Fruit fly (Drosophila melanogaster) whole organism, pupa: ENCODE results near the gene CG13313.

Experiments
- CG10348 ChIP-seq: fragments of 200-800 bp; sonication (Bioruptor generic); IDR thresholded peaks from 2 replicates; pipeline ENCODE4 v1.3.6; 2022; ENCODE audit warnings: missing biosample characterization, missing genetic modification characterization
- CG12605 ChIP-seq: fragments of 200-800 bp; sonication (Bioruptor generic); IDR thresholded peaks from 2 replicates; pipeline ENCODE4 v1.3.6; 2022; ENCODE audit warnings: missing biosample characterization, missing genetic modification characterization
- CG13204 ChIP-seq: fragments of 200-800 bp; sonication (Bioruptor generic); optimal IDR thresholded peaks from 2 replicates; lab custom pipeline; 2018; ENCODE audit warnings: missing biosample characterization, mild to moderate bottlenecking, missing genetic modification characterization, moderate library complexity
- CG14655 ChIP-seq: fragments of 200-800 bp; sonication (Bioruptor generic); optimal IDR thresholded peaks from 3 replicates; lab custom pipeline; 2017; ENCODE audit warnings: mild to moderate bottlenecking, missing biosample characterization, missing genetic modification reagents, missing genetic modification characterization
- CG15710 ChIP-seq: fragments of 200-800 bp; sonication (Bioruptor generic); optimal IDR thresholded peaks from 2 replicates; lab custom pipeline; 2018; ENCODE audit warnings: missing biosample characterization, mild to moderate bottlenecking, missing genetic modification characterization, moderate library complexity
- CG17806 ChIP-seq: fragments of 200-800 bp; sonication (Bioruptor generic); optimal IDR thresholded peaks from 2 replicates; lab custom pipeline; 2018; ENCODE audit warnings: missing biosample characterization, mild to moderate bottlenecking, missing genetic modification characterization, moderate library complexity
- CG32121 ChIP-seq: fragments of 200-800 bp; sonication (Bioruptor generic); IDR thresholded peaks from 2 replicates; pipeline ENCODE4 v1.3.6; 2022; ENCODE audit warnings: missing biosample characterization, missing genetic modification characterization
- CG34367 ChIP-seq: fragments of 200-800 bp; sonication (Bioruptor generic); optimal IDR thresholded peaks from 2 replicates; lab custom pipeline; 2018; ENCODE audit warnings: missing biosample characterization, mild to moderate bottlenecking, missing genetic modification characterization
- CG4496 ChIP-seq: fragments of 200-800 bp; sonication (Bioruptor generic); IDR thresholded peaks from 3 replicates; pipeline ENCODE4 v1.3.6; 2022; ENCODE audit warnings: missing biosample characterization, missing genetic modification characterization
- CG8159 ChIP-seq: fragments of 200-800 bp; sonication (Bioruptor generic); optimal IDR thresholded peaks from 3 replicates; lab custom pipeline; 2018; ENCODE audit warnings: missing biosample characterization, mild to moderate bottlenecking, missing genetic modification characterization, moderate library complexity
- CG8301 ChIP-seq: fragments of 200-800 bp; sonication (Bioruptor generic); optimal IDR thresholded peaks from 2 replicates; lab custom pipeline; 2018; ENCODE audit warnings: missing biosample characterization, mild to moderate bottlenecking, missing genetic modification characterization
- CG9948 ChIP-seq: fragments of 200-800 bp; sonication (Bioruptor generic); optimal IDR thresholded peaks from 2 replicates; lab custom pipeline; 2018; ENCODE audit warnings: missing biosample characterization, mild to moderate bottlenecking, missing genetic modification characterization, moderate library complexity
- D1 ChIP-seq: fragments of 200-800 bp; sonication (Bioruptor generic); optimal IDR thresholded peaks from 2 replicates; lab custom pipeline; 2018; ENCODE audit warnings: missing biosample characterization, mild to moderate bottlenecking, missing genetic modification characterization, moderate library complexity
- EcR ChIP-seq: fragments of 200-800 bp; sonication (Bioruptor generic); optimal IDR thresholded peaks from 3 replicates; lab custom pipeline; 2019; ENCODE audit warnings: missing biosample characterization, missing genetic modification characterization, mild to moderate bottlenecking, moderate library complexity, missing genetic modification reagents
- Ets98B ChIP-seq: fragments of 200-800 bp; sonication (Bioruptor generic); IDR thresholded peaks from 2 replicates; pipeline ENCODE4 v1.3.6; 2022; ENCODE audit warnings: missing biosample characterization, missing genetic modification characterization
- Pif1A ChIP-seq: fragments of 200-800 bp; sonication (Bioruptor generic); optimal IDR thresholded peaks from 3 replicates; lab custom pipeline; 2016; ENCODE audit warnings: missing biosample characterization, missing genetic modification characterization
- Pif1B ChIP-seq: fragments of 200-800 bp; sonication (Bioruptor generic); optimal IDR thresholded peaks from 3 replicates; lab custom pipeline; 2016; ENCODE audit warnings: missing biosample characterization, missing genetic modification characterization
- Snoo ChIP-seq: fragments of 200-800 bp; sonication (Bioruptor generic); optimal IDR thresholded peaks from 3 replicates; lab custom pipeline; 2017; ENCODE audit warnings: missing biosample characterization, mild to moderate bottlenecking, missing genetic modification characterization, inconsistent platforms
- fd96Ca ChIP-seq: fragments of 200-800 bp; sonication (Bioruptor generic); IDR thresholded peaks from 3 replicates; pipeline ENCODE4 v1.3.6; 2022; ENCODE audit warnings: missing biosample characterization, missing genetic modification characterization
- gl ChIP-seq: fragments of 200-800 bp; sonication (Bioruptor generic); optimal IDR thresholded peaks from 2 replicates; lab custom pipeline; 2018; ENCODE audit warnings: missing biosample characterization, mild to moderate bottlenecking, missing genetic modification characterization
- rn ChIP-seq: fragments of 200-800 bp; sonication (Bioruptor generic); IDR thresholded peaks from 2 replicates; pipeline ENCODE4 v1.3.6; 2022; ENCODE audit warnings: missing biosample characterization, missing genetic modification characterization

CG13313 gene

dm6 chr3L:8947848-8948494, 10.7 kb upstream of the CG13313 start:
- peak; percentile 52; the same call in 1 of the 2 replicates for TF ChIP-seq CG32121 (GFP tag; lab: Robert Waterston, UW)
- TF ChIP-seq rn, result no peak

dm6 chr3L:8949823-8950222, 8.8 kb upstream of the CG13313 start:
- TF ChIP-seq CG32121 (GFP tag; lab: Robert Waterston, UW), result peak; percentile 52; the same call in 1 of the 2 replicates
- TF ChIP-seq CG12605 (GFP tag; lab: Robert Waterston, UW), result no peak

- TF ChIP-seq gl (no peak), CG4496 (GFP tag; lab: Robert Waterston, UW) (no peak), fd96Ca (GFP tag; lab: Robert Waterston, UW) (no peak), Ets98B (GFP tag; lab: Robert Waterston, UW) (no peak), CG15710 (tag; lab: Kevin White, UChicago) (no peak)
Observed at dm6 chr3L:8950955-8951354, 7.7 kb upstream of the CG13313 start.

dm6 chr3L:8951507-8951906, 7.2 kb upstream of the CG13313 start:
- TF ChIP-seq Pif1B (GFP tag; lab: Kevin White, UChicago), result no peak
- TF ChIP-seq CG12605 (GFP tag; lab: Robert Waterston, UW), result no peak
- no peak for TF ChIP-seq CG4496 (GFP tag; lab: Robert Waterston, UW)
- no peak for TF ChIP-seq CG8159 (tag; lab: Kevin White, UChicago)
- no peak for TF ChIP-seq CG14655 (GFP tag; lab: Kevin White, UChicago)
- no peak for TF ChIP-seq CG17806
- no peak for TF ChIP-seq Pif1A (GFP tag; lab: Kevin White, UChicago)

- no peak for TF ChIP-seq CG8159 (tag; lab: Kevin White, UChicago)
- TF ChIP-seq Pif1A (GFP tag; lab: Kevin White, UChicago), result no peak
- no peak for TF ChIP-seq Ets98B (GFP tag; lab: Robert Waterston, UW)
- no peak for TF ChIP-seq Pif1B (GFP tag; lab: Kevin White, UChicago)
- TF ChIP-seq CG13204 (GFP tag; lab: Kevin White, UChicago), result no peak
- no peak for TF ChIP-seq CG9948 (tag; lab: Kevin White, UChicago)
- TF ChIP-seq Snoo (tag; lab: Kevin White, UChicago), result no peak
- no peak for TF ChIP-seq CG8301 (tag; lab: Kevin White, UChicago)
- TF ChIP-seq CG12605 (GFP tag; lab: Robert Waterston, UW), result no peak
- TF ChIP-seq CG15710 (tag; lab: Kevin White, UChicago), result no peak
- no peak for TF ChIP-seq fd96Ca (GFP tag; lab: Robert Waterston, UW)
- TF ChIP-seq CG10348 (GFP tag; lab: Robert Waterston, UW), result no peak
- no peak for TF ChIP-seq D1
- no peak for TF ChIP-seq CG17806
- TF ChIP-seq rn, result no peak
- no peak for TF ChIP-seq CG14655 (GFP tag; lab: Kevin White, UChicago)
- no peak for TF ChIP-seq gl
- TF ChIP-seq EcR, result no peak
- TF ChIP-seq CG32121 (GFP tag; lab: Robert Waterston, UW), result no peak; the same call in 1 of the 2 replicates
- TF ChIP-seq CG4496 (GFP tag; lab: Robert Waterston, UW), result no peak; the same call in 2 of the 3 replicates
Observed at dm6 chr3L:8952549-8953198, 6.0 kb upstream of the CG13313 start.

- peak; percentile 45 for TF ChIP-seq Pif1B (GFP tag; lab: Kevin White, UChicago)
- TF ChIP-seq Ets98B (GFP tag; lab: Robert Waterston, UW), result peak; percentile 40
- TF ChIP-seq CG13204 (GFP tag; lab: Kevin White, UChicago), result no peak
- peak; percentile 75 for TF ChIP-seq CG4496 (GFP tag; lab: Robert Waterston, UW)
- peak; percentile 71 for TF ChIP-seq CG9948 (tag; lab: Kevin White, UChicago)
- TF ChIP-seq CG34367 (tag; lab: Kevin White, UChicago), result peak; percentile 34
- no peak for TF ChIP-seq CG32121 (GFP tag; lab: Robert Waterston, UW)
- peak; percentile 83 for TF ChIP-seq CG8301 (tag; lab: Kevin White, UChicago)
- TF ChIP-seq Snoo (tag; lab: Kevin White, UChicago), result peak; percentile 41
- no peak for TF ChIP-seq EcR
- peak; percentile 21 for TF ChIP-seq gl
- peak; percentile 54 for TF ChIP-seq Pif1A (GFP tag; lab: Kevin White, UChicago)
- no peak for TF ChIP-seq rn
- no peak for TF ChIP-seq CG10348 (GFP tag; lab: Robert Waterston, UW)
- peak; percentile 72 for TF ChIP-seq CG8159 (tag; lab: Kevin White, UChicago)
- peak; percentile 81 for TF ChIP-seq CG14655 (GFP tag; lab: Kevin White, UChicago)
- peak; percentile 38 for TF ChIP-seq CG15710 (tag; lab: Kevin White, UChicago)
- no peak for TF ChIP-seq CG12605 (GFP tag; lab: Robert Waterston, UW)
- peak; percentile 53 for TF ChIP-seq CG17806
- peak; percentile 65 for TF ChIP-seq fd96Ca (GFP tag; lab: Robert Waterston, UW)
- peak; percentile 70 for TF ChIP-seq D1
Observed at dm6 chr3L:8953199-8953956, 5.3 kb upstream of the CG13313 start.
